Worm (Caenorhabditis elegans): ENCODE results near the gene C17H11.6.

- TF ChIP-seq unc-39 (tag; optimal IDR thresholded peaks at IDR 0.05), result no peak
- no peak for TF ChIP-seq lin-13 (GFP tag; optimal IDR thresholded peaks at IDR 0.05)
- no peak for TF ChIP-seq ama-1 (optimal IDR thresholded peaks at IDR 0.05)
- no peak for TF ChIP-seq alr-1 (tag; optimal IDR thresholded peaks at IDR 0.05)
- TF ChIP-seq crh-2 (tag; optimal IDR thresholded peaks at IDR 0.05), result no peak
- TF ChIP-seq lsy-2 (tag; optimal IDR thresholded peaks at IDR 0.05), result no peak
- TF ChIP-seq C34F6.9 (tag; optimal IDR thresholded peaks at IDR 0.05), result no peak
- TF ChIP-seq blmp-1 (tag; optimal IDR thresholded peaks at IDR 0.05; ENCODE audit: insufficient read depth), result no peak
- no peak for TF ChIP-seq zag-1 (tag; optimal IDR thresholded peaks at IDR 0.05)
- no peak for TF ChIP-seq unc-55 (GFP tag; optimal IDR thresholded peaks at IDR 0.05)
- TF ChIP-seq nhr-6 (tag; optimal IDR thresholded peaks at IDR 0.05), result no peak
- TF ChIP-seq fos-1 (tag; optimal IDR thresholded peaks at IDR 0.05), result no peak
- TF ChIP-seq nhr-237 (tag; optimal IDR thresholded peaks at IDR 0.05), result no peak
- no peak for TF ChIP-seq egl-27 (tag; optimal IDR thresholded peaks at IDR 0.05)
Observed at ce11 chrX:8150621-8151020, 53.0 kb downstream of the C17H11.6 start, which contains the start of gene F22F1.2.

Measured in whole organism, L2 larva.